Worm (Caenorhabditis elegans) whole organism, L1 larva: ENCODE results near the gene srz-97.

Experiments
- egl-27 ChIP-seq, 2 experiments: fragments of 150-350 bp in 1 of 2; sonication (generic microtip); optimal IDR thresholded peaks; 3 replicates each; lab custom pipeline; 2017 to 2018; ENCODE audit warnings: missing biosample characterization in 2 of 2, missing genetic modification characterization in 2 of 2, missing genetic modification reagents in 2 of 2
- lin-15B ChIP-seq: fragments of 150-350 bp; sonication (generic microtip); optimal IDR thresholded peaks from 3 replicates; lab custom pipeline; 2014; ENCODE audit warnings: missing biosample characterization, missing genetic modification characterization
- lin-35 ChIP-seq, 2 experiments: fragments of 150-350 bp; optimal IDR thresholded peaks; 2 replicates each; lab custom pipeline; 2014; ENCODE audit warnings: missing biosample characterization in 2 of 2, missing genetic modification characterization in 2 of 2, missing genetic modification reagents in 2 of 2
- mdl-1 ChIP-seq, 2 experiments: fragments of 150-350 bp; optimal IDR thresholded peaks; 2 replicates each; lab custom pipeline; 2014 to 2017; ENCODE audit warnings: missing biosample characterization in 2 of 2, missing genetic modification characterization in 2 of 2, inconsistent platforms in 1 of 2
- nhr-237 ChIP-seq: fragments of 150-350 bp; optimal IDR thresholded peaks from 2 replicates; lab custom pipeline; 2014; ENCODE audit warnings: missing biosample characterization, missing genetic modification characterization
- snpc-4 ChIP-seq: fragments of 150-350 bp; optimal IDR thresholded peaks from 2 replicates; lab custom pipeline; 2014; ENCODE audit warnings: missing biosample characterization, missing genetic modification characterization
- snu-23 ChIP-seq: sonication (generic microtip); optimal IDR thresholded peaks from 2 replicates; lab custom pipeline; 2016; ENCODE audit warnings: missing genetic modification characterization, missing compliant biosample characterization
- unc-62 ChIP-seq: fragments of 150-350 bp; optimal IDR thresholded peaks from 2 replicates; lab custom pipeline; 2014; ENCODE audit warnings: missing biosample characterization, missing genetic modification reagents, missing genetic modification characterization
- unc-86 ChIP-seq: sonication (generic microtip); optimal IDR thresholded peaks from 2 replicates; lab custom pipeline; 2016; ENCODE audit warnings: missing genetic modification characterization, missing compliant biosample characterization

DNA sequence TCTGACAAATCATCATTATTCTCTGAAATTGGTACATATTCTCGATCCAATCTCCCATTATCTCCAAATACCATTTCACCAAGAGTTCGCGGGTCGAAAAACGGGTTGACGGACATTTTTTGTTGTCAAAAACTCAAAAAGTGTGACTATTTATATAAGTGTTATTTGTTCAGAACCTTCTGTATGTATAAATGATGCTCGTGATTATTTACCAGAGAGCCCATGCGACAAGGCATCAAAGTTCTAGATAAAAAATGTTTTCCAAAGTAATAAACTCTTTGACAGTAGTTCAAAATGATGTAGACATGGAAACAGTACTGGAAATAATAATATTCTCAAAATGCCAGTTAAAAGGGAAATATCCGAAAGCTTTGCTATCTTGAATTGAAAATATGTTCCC is 5.4 kb downstream of the srz-97 start:
- TF ChIP-seq snpc-4 (tag; lab: Kevin White, UChicago), result no peak
- TF ChIP-seq lin-15B (tag; lab: Kevin White, UChicago), result no peak
- no peak for TF ChIP-seq mdl-1 (tag; optimal IDR thresholded peaks at IDR 0.05; lab: Kevin White, UChicago)
- TF ChIP-seq egl-27 (tag; optimal IDR thresholded peaks at IDR 0.05; lab: Kevin White, UChicago), result no peak
- TF ChIP-seq unc-62 (GFP tag; lab: Kevin White, UChicago), result no peak
- TF ChIP-seq lin-35 (GFP tag; optimal IDR thresholded peaks at IDR 0.05; lab: Kevin White, UChicago), result no peak
- TF ChIP-seq nhr-237 (tag; lab: Kevin White, UChicago), result no peak
- TF ChIP-seq unc-86 (tag; lab: Kevin White, UChicago), result no peak
- TF ChIP-seq snu-23 (GFP tag; lab: Kevin White, UChicago), result no peak
